Worm (Caenorhabditis elegans) whole organism, L1 larva: ENCODE measurements around the gene C33H5.13.

Source experiments
- C16A3.4 ChIP-seq: fragments of 150-350 bp; optimal IDR thresholded peaks from 2 replicates; lab custom pipeline; 2014; ENCODE audit warnings: missing biosample characterization, missing genetic modification characterization
- blmp-1 ChIP-seq: fragments of 150-350 bp; optimal IDR thresholded peaks from 2 replicates; lab custom pipeline; 2014; ENCODE audit warnings: missing biosample characterization, missing genetic modification characterization
- elt-3 ChIP-seq, 6 experiments: fragments of 150-350 bp in 1 of 6; sonication (generic microtip); optimal IDR thresholded peaks; 2 replicates each; lab custom pipeline; 2017 to 2018; ENCODE audit warnings: missing biosample characterization in 6 of 6, missing genetic modification characterization in 6 of 6, inconsistent platforms in 1 of 6
- mdl-1 ChIP-seq, 2 experiments: fragments of 150-350 bp; optimal IDR thresholded peaks; 2 replicates each; lab custom pipeline; 2014 to 2017; ENCODE audit warnings: missing biosample characterization in 2 of 2, missing genetic modification characterization in 2 of 2, inconsistent platforms in 1 of 2
- nhr-71 ChIP-seq: sonication (generic microtip); optimal IDR thresholded peaks from 2 replicates; lab custom pipeline; 2016; ENCODE audit warnings: mild to moderate bottlenecking, missing genetic modification characterization, moderate library complexity, missing compliant biosample characterization
- nhr-77 ChIP-seq: fragments of 150-350 bp; optimal IDR thresholded peaks from 2 replicates; lab custom pipeline; 2014; ENCODE audit warnings: missing biosample characterization, missing genetic modification characterization
- sup-37 ChIP-seq: fragments of 200-800 bp; sonication (Bioruptor generic); optimal IDR thresholded peaks from 2 replicates; lab custom pipeline; 2018; ENCODE audit warnings: mild to moderate bottlenecking, missing genetic modification characterization, missing compliant biosample characterization
- zip-4 ChIP-seq: fragments of 200-800 bp; sonication (Bioruptor generic); optimal IDR thresholded peaks from 2 replicates; lab custom pipeline; 2018; ENCODE audit warnings: mild to moderate bottlenecking, missing genetic modification characterization, moderate library complexity, missing compliant biosample characterization

DNA sequence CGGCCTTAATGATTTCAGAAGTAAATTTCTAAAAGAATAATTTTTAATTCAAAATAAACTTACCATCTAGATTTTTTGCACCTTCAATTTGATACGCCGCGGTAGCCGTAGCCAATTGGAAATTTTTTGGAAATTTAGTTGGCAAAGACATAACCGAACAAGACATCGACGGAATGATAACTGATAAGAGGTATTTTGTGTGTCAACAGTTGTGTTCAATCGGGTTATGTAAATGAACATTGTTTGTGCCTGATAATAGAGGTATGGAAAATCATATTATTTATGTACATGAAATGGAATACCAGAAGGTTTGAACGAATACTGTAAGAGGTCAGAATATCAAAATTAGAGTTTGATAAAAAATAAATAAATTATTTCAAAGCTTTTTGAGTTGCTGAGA is 44.2 kb downstream of the C33H5.13 start, which contains the start of gene klo-1:
- TF ChIP-seq C16A3.4 (tag; lab: Kevin White, UChicago) (no peak), blmp-1 (tag; lab: Kevin White, UChicago) (no peak), mdl-1 (tag; optimal IDR thresholded peaks at IDR 0.05; lab: Kevin White, UChicago) (no peak), elt-3 (tag; optimal IDR thresholded peaks at IDR 0.05; lab: Kevin White, UChicago) (no peak), zip-4 (no peak), nhr-77 (tag; lab: Kevin White, UChicago) (no peak), nhr-71 (no peak), sup-37 (no peak)
